Fruit fly (Drosophila melanogaster) whole organism, wandering third instar larva: ENCODE data around the gene mor.

Source experiments
- Abd-B ChIP-seq: fragments of >200 bp; optimal IDR thresholded peaks from 2 replicates; lab custom pipeline; 2017; ENCODE audit warnings: missing biosample characterization, missing genetic modification characterization
- CG32264 ChIP-seq: fragments of 200-800 bp; sonication (Bioruptor generic); optimal IDR thresholded peaks from 2 replicates; lab custom pipeline; 2016; ENCODE audit warnings: missing biosample characterization, missing genetic modification characterization
- CG9705 ChIP-seq: fragments of 200-800 bp; sonication (Bioruptor generic); optimal IDR thresholded peaks from 2 replicates; lab custom pipeline; 2018; ENCODE audit warnings: missing biosample characterization, mild to moderate bottlenecking, missing genetic modification characterization
- CrebA ChIP-seq: fragments of 200-800 bp; sonication (Bioruptor generic); optimal IDR thresholded peaks from 2 replicates; lab custom pipeline; 2016; ENCODE audit warnings: missing biosample characterization, mild to moderate bottlenecking, missing genetic modification characterization, borderline replicate concordance
- Dfd ChIP-seq: fragments of >200 bp; optimal IDR thresholded peaks from 2 replicates; lab custom pipeline; 2017; ENCODE audit warnings: missing biosample characterization, missing genetic modification characterization
- Dif ChIP-seq: fragments of 200-275, 200-300 bp; sonication (Bioruptor generic); optimal IDR thresholded peaks from 2 replicates; lab custom pipeline; 2018; ENCODE audit warnings: missing biosample characterization, missing genetic modification characterization; ENCODE audit not compliant: partially characterized antibody
- GATAd ChIP-seq: sonication (Bioruptor generic); optimal IDR thresholded peaks from 2 replicates; lab custom pipeline; 2016; ENCODE audit warnings: missing biosample characterization, missing genetic modification characterization
- HLH106 ChIP-seq: fragments of 200-800 bp; optimal IDR thresholded peaks from 3 replicates; lab custom pipeline; 2019; ENCODE audit warnings: missing biosample characterization, mild to moderate bottlenecking, missing genetic modification characterization, moderate library complexity
- Hnf4 ChIP-seq: fragments of 200-800 bp; sonication (Bioruptor generic); optimal IDR thresholded peaks from 2 replicates; lab custom pipeline; 2016; ENCODE audit warnings: missing biosample characterization, mild to moderate bottlenecking, missing genetic modification characterization
- Hr78 ChIP-seq: fragments of >200 bp; optimal IDR thresholded peaks from 2 replicates; lab custom pipeline; 2017; ENCODE audit warnings: missing biosample characterization, missing genetic modification characterization
- Hr83 ChIP-seq: fragments of 200-300 bp; sonication (Bioruptor generic); optimal IDR thresholded peaks from 2 replicates; lab custom pipeline; 2016; ENCODE audit warnings: missing biosample characterization, mild to moderate bottlenecking, missing genetic modification characterization, moderate library complexity; ENCODE audit not compliant: poor library complexity, severe bottlenecking
- Jra ChIP-seq: sonication (Bioruptor generic); optimal IDR thresholded peaks from 2 replicates; lab custom pipeline; 2016; ENCODE audit warnings: missing biosample characterization, missing genetic modification characterization
- Mio ChIP-seq: sonication (Bioruptor generic); optimal IDR thresholded peaks from 2 replicates; lab custom pipeline; 2016; ENCODE audit warnings: missing biosample characterization, missing genetic modification characterization
- Myc ChIP-seq: fragments of >200 bp; optimal IDR thresholded peaks from 2 replicates; lab custom pipeline; 2017
- N ChIP-seq: fragments of >200 bp; optimal IDR thresholded peaks from 2 replicates; lab custom pipeline; 2018; ENCODE audit warnings: missing biosample characterization, missing external identifiers, missing genetic modification characterization
- OdsH ChIP-seq: fragments of 200-800 bp; sonication (Bioruptor generic); optimal IDR thresholded peaks from 2 replicates; lab custom pipeline; 2016; ENCODE audit warnings: missing biosample characterization, mild to moderate bottlenecking, missing genetic modification characterization
- Rel ChIP-seq, 2 experiments: fragments of 200-800 bp; sonication (Bioruptor generic) in 1 of 2; optimal IDR thresholded peaks; 2 replicates in 1 of 2; 3 replicates in 1 of 2; lab custom pipeline; 2016 to 2019; ENCODE audit warnings: mild to moderate bottlenecking in 2 of 2, missing biosample characterization in 2 of 2, missing genetic modification characterization in 2 of 2, moderate library complexity in 1 of 2
- Sp1 ChIP-seq: fragments of 200-800 bp; sonication (Bioruptor generic); optimal IDR thresholded peaks from 3 replicates; lab custom pipeline; 2019; ENCODE audit warnings: missing biosample characterization, mild to moderate bottlenecking, missing genetic modification characterization, moderate library complexity
- Vsx2 ChIP-seq: fragments of 200-300, 225-300 bp; sonication (Bioruptor generic); optimal IDR thresholded peaks from 2 replicates; lab custom pipeline; 2018; ENCODE audit warnings: missing biosample characterization, missing genetic modification characterization; ENCODE audit not compliant: partially characterized antibody
- br ChIP-seq: fragments of 200-800 bp; sonication (Bioruptor generic); optimal IDR thresholded peaks from 2 replicates; lab custom pipeline; 2016; ENCODE audit warnings: missing biosample characterization, missing genetic modification characterization
- brk ChIP-seq: fragments of 200-800 bp; sonication (Bioruptor generic); optimal IDR thresholded peaks from 2 replicates; lab custom pipeline; 2016; ENCODE audit warnings: missing biosample characterization, mild to moderate bottlenecking, missing genetic modification characterization
- dl ChIP-seq, 2 experiments: fragments of 175-275, 200-275 bp in 1 of 2; fragments of 200-275 bp in 1 of 2; sonication (Bioruptor generic); optimal IDR thresholded peaks; lab custom pipeline; 2018; ENCODE audit warnings: mild to moderate bottlenecking in 2 of 2, missing biosample characterization in 2 of 2, missing genetic modification characterization in 2 of 2, moderate library complexity in 2 of 2; ENCODE audit not compliant: partially characterized antibody in 2 of 2, insufficient read depth in 1 of 2
- dmrt93B ChIP-seq: fragments of 200-800 bp; sonication (Bioruptor generic); optimal IDR thresholded peaks from 2 replicates; lab custom pipeline; 2018; ENCODE audit warnings: missing biosample characterization, mild to moderate bottlenecking, missing genetic modification characterization
- dsf ChIP-seq: sonication (Bioruptor generic); optimal IDR thresholded peaks from 2 replicates; lab custom pipeline; 2016; ENCODE audit warnings: missing biosample characterization, missing genetic modification characterization, borderline replicate concordance
- ey ChIP-seq: fragments of 200-800 bp; sonication (Bioruptor generic); optimal IDR thresholded peaks from 2 replicates; lab custom pipeline; 2016; ENCODE audit warnings: missing biosample characterization, missing genetic modification characterization
- foxo ChIP-seq, 2 experiments: fragments of 200-800 bp; sonication (Bioruptor generic); optimal IDR thresholded peaks; 2 replicates in 1 of 2; 3 replicates in 1 of 2; lab custom pipeline; 2016 to 2017; ENCODE audit warnings: missing biosample characterization in 2 of 2, missing genetic modification characterization in 2 of 2
- fru ChIP-seq: fragments of 200-800 bp; sonication (Bioruptor generic); optimal IDR thresholded peaks from 3 replicates; lab custom pipeline; 2016; ENCODE audit warnings: missing biosample characterization, mild to moderate bottlenecking, missing genetic modification characterization
- h ChIP-seq: fragments of 200-800 bp; sonication (Bioruptor generic); optimal IDR thresholded peaks from 3 replicates; lab custom pipeline; 2016; ENCODE audit warnings: missing biosample characterization, mild to moderate bottlenecking, missing genetic modification characterization
- jim ChIP-seq: fragments of 175-275, 200-325 bp; sonication (Bioruptor generic); optimal IDR thresholded peaks from 2 replicates; lab custom pipeline; 2016; ENCODE audit warnings: missing biosample characterization, mild to moderate bottlenecking, missing genetic modification characterization
- lola ChIP-seq: fragments of >200 bp; optimal IDR thresholded peaks from 2 replicates; lab custom pipeline; 2017; ENCODE audit warnings: missing biosample characterization, missing genetic modification characterization
- pan ChIP-seq: fragments of >200 bp; optimal IDR thresholded peaks from 2 replicates; lab custom pipeline; 2017
- psq ChIP-seq: fragments of 200-800 bp; sonication (Bioruptor generic); optimal IDR thresholded peaks from 3 replicates; lab custom pipeline; 2017; ENCODE audit warnings: missing biosample characterization, mild to moderate bottlenecking, missing genetic modification characterization, moderate library complexity
- rgr ChIP-seq: fragments of 200-800 bp; sonication (Bioruptor generic); optimal IDR thresholded peaks from 3 replicates; lab custom pipeline; 2016; ENCODE audit warnings: missing biosample characterization, mild to moderate bottlenecking, missing genetic modification characterization
- sage ChIP-seq: fragments of 200-800 bp; sonication (Bioruptor generic); optimal IDR thresholded peaks from 2 replicates; lab custom pipeline; 2016; ENCODE audit warnings: missing biosample characterization, mild to moderate bottlenecking, missing genetic modification characterization
- sv ChIP-seq: fragments of 200-800 bp; sonication (Bioruptor generic); optimal IDR thresholded peaks from 3 replicates; lab custom pipeline; 2016; ENCODE audit warnings: missing biosample characterization, missing genetic modification characterization
- tai ChIP-seq: sonication (Bioruptor generic); optimal IDR thresholded peaks from 2 replicates; lab custom pipeline; 2016; ENCODE audit warnings: missing biosample characterization, missing genetic modification characterization
- usp ChIP-seq: fragments of >200 bp; optimal IDR thresholded peaks from 2 replicates; lab custom pipeline; 2017; ENCODE audit warnings: missing biosample characterization, missing genetic modification characterization
- woc ChIP-seq: sonication (Bioruptor generic); optimal IDR thresholded peaks from 2 replicates; lab custom pipeline; 2016; ENCODE audit warnings: missing biosample characterization, mild to moderate bottlenecking, missing genetic modification characterization

Gene mor

DNA sequence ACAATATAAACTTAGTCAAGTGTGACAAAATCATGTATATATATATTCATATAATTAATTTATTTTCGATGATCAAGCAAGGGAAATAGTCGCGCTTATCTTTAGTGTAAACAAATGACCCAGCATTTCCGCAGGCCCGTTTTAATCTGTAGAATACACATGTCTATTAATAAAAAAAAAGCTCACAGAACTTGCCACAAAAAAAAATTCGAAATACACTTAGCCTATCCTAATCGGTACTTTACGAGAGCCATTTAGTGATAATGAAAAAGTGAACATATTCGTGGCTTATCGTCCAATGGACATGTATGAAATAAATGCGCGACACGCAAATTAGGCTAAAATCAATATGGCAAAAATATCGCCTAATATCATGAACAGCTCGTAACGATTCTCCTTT, 2.5 kb upstream of the mor start:
- TF ChIP-seq lola (GFP tag; lab: Kevin White, UChicago) (no peak), Rel (GFP tag; optimal IDR thresholded peaks at IDR 0.05; lab: Kevin White, UChicago) (no peak), Rel (tag; optimal IDR thresholded peaks at IDR 0.05; lab: Kevin White, UChicago) (no peak)

- TF ChIP-seq brk (GFP tag; lab: Kevin White, UChicago) = no peak
- no peak for TF ChIP-seq usp (GFP tag; lab: Kevin White, UChicago)
- no peak for TF ChIP-seq CrebA (GFP tag; lab: Kevin White, UChicago)
- TF ChIP-seq dl (GFP tag; optimal IDR thresholded peaks at IDR 0.05; lab: Kevin White, UChicago; ENCODE audit: insufficient read depth in 1 of 2, partially characterized antibody in 2 of 2) = no peak
- TF ChIP-seq lola (GFP tag; lab: Kevin White, UChicago) = no peak
- peak; percentile 84 for TF ChIP-seq ey (GFP tag; lab: Kevin White, UChicago)
- TF ChIP-seq CG9705 = peak; percentile 1
- TF ChIP-seq Vsx2 (GFP tag; lab: Kevin White, UChicago) = no peak
- TF ChIP-seq dmrt93B = peak; percentile 37
- peak; percentile 84 for TF ChIP-seq fru (GFP tag; lab: Kevin White, UChicago)
- no peak for TF ChIP-seq Myc
- no peak for TF ChIP-seq GATAd
- TF ChIP-seq psq (GFP tag; lab: Kevin White, UChicago) = no peak
- peak; percentile 79 for TF ChIP-seq HLH106 (tag; lab: Kevin White, UChicago)
- peak; percentile 37 for TF ChIP-seq Jra (GFP tag; lab: Kevin White, UChicago)
- no peak for TF ChIP-seq Dfd
- peak; percentile 29 for TF ChIP-seq CG32264 (GFP tag; lab: Kevin White, UChicago)
- TF ChIP-seq Mio (GFP tag; lab: Kevin White, UChicago) = peak; percentile 16
- TF ChIP-seq N (GFP tag; lab: Kevin White, UChicago) = no peak
- no peak for TF ChIP-seq Abd-B (GFP tag; lab: Kevin White, UChicago)
- TF ChIP-seq woc (GFP tag; lab: Kevin White, UChicago) = peak; percentile 33
- TF ChIP-seq tai (GFP tag; lab: Kevin White, UChicago) = no peak
- TF ChIP-seq sv (GFP tag; lab: Kevin White, UChicago) = peak; percentile 66
- TF ChIP-seq dsf (GFP tag; lab: Kevin White, UChicago) = no peak
- peak; percentile 9 to 85 for TF ChIP-seq foxo (GFP tag; optimal IDR thresholded peaks at IDR 0.05; lab: Kevin White, UChicago)
- TF ChIP-seq Sp1 (GFP tag; lab: Kevin White, UChicago) = peak; percentile 53
- TF ChIP-seq Hnf4 (GFP tag; lab: Kevin White, UChicago) = peak; percentile 63
- TF ChIP-seq Hr78 (GFP tag; lab: Kevin White, UChicago) = no peak
- TF ChIP-seq Hr83 (GFP tag; lab: Kevin White, UChicago) = peak; percentile 37
- no peak for TF ChIP-seq jim (GFP tag; lab: Kevin White, UChicago)
- no peak for TF ChIP-seq sage (GFP tag; lab: Kevin White, UChicago)
- peak; percentile 69 for TF ChIP-seq OdsH (GFP tag; lab: Kevin White, UChicago)
- no peak for TF ChIP-seq Rel (GFP tag; optimal IDR thresholded peaks at IDR 0.05; lab: Kevin White, UChicago)
- no peak for TF ChIP-seq Rel (tag; optimal IDR thresholded peaks at IDR 0.05; lab: Kevin White, UChicago)
- peak; percentile 80 for TF ChIP-seq rgr (GFP tag; lab: Kevin White, UChicago)
- TF ChIP-seq br (GFP tag; lab: Kevin White, UChicago) = peak; percentile 74
- peak; percentile 85 for TF ChIP-seq h (GFP tag; lab: Kevin White, UChicago)
- TF ChIP-seq pan (lab: Kevin White, UChicago) = no peak
- no peak for TF ChIP-seq Dif (GFP tag; lab: Kevin White, UChicago)
These were observed 1.5 kb upstream of the mor start for dm6 chr3R:15974235-15974634.
